Fruit fly (Drosophila melanogaster): ENCODE data around the gene ebi.

DNA sequence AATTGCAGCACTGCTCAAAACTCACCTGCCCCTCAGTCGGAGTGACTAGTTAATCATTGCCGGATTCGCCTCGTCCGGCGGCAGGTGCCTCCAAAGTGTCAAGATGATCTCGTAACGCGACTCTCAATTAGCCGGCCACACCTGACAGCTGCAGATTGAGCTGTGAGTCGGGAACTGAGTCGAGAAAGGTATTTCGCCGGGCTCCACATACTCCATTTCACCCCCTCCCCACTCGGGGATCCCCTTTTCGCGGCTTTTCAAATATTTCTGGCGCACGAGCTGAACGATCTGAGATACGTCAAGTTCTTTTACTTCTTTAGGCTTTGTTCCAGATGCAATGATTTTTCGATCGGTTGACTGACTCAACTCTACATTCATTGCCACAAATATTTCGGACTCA, 11.6 kb downstream of the ebi start:
- TF ChIP-seq CTCF (optimal IDR thresholded peaks at IDR 0.05): no peak
- TF ChIP-seq CG8478 (optimal IDR thresholded peaks at IDR 0.05): no peak
